Fruit fly (Drosophila melanogaster): ENCODE measurements around the gene Nmdmc.
A peak's percentile ranks its signal among the peaks of the same experiment; 100 is the strongest.

The Nmdmc gene

DNA sequence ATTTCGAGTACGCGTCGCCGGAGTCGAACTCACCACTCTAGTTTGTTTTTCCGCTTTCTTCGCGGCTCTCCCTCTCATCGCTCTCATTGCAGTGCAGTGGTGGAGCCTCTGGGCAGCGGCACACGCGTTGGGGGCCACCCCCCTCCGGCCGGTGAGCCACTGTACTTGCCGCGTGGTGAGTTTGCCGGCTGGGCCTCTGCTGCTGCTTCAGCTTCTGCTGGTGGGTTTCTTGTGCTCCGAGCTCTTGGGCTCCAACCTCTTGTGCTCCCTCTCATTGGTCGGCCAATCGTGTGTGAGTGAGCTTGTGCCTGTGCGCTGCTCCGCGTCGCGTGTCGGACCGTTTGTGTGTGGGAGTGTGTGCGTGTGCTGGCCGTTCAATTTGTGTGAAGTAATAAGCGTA lies 2.7 kb upstream of the Nmdmc start:
- TF ChIP-seq GATAd (GFP tag; optimal IDR thresholded peaks at IDR 0.05) (no peak), CG32264 (GFP tag; optimal IDR thresholded peaks at IDR 0.05) (no peak), jim (GFP tag; optimal IDR thresholded peaks at IDR 0.05) (peak; percentile 81), dmrt93B (GFP tag; optimal IDR thresholded peaks at IDR 0.05) (no peak), psq (GFP tag; optimal IDR thresholded peaks at IDR 0.05) (peak; percentile 69), Myc (optimal IDR thresholded peaks at IDR 0.05) (peak; percentile 59), fru (GFP tag; optimal IDR thresholded peaks at IDR 0.05) (peak; percentile 87), Mio (GFP tag; optimal IDR thresholded peaks at IDR 0.05) (no peak), sv (GFP tag; optimal IDR thresholded peaks at IDR 0.05) (peak; percentile 37), Jra (GFP tag; optimal IDR thresholded peaks at IDR 0.05) (peak; percentile 82), pan (optimal IDR thresholded peaks at IDR 0.05) (no peak), rgr (GFP tag; optimal IDR thresholded peaks at IDR 0.05) (peak; percentile 79), ey (GFP tag; optimal IDR thresholded peaks at IDR 0.05) (peak; percentile 70), brk (GFP tag; optimal IDR thresholded peaks at IDR 0.05) (no peak), h (GFP tag; optimal IDR thresholded peaks at IDR 0.05) (peak; percentile 96), br (GFP tag; optimal IDR thresholded peaks at IDR 0.05) (peak; percentile 75), OdsH (GFP tag; optimal IDR thresholded peaks at IDR 0.05) (peak; percentile 65), Hr83 (GFP tag; optimal IDR thresholded peaks at IDR 0.05; ENCODE audit: poor library complexity, severe bottlenecking) (peak; percentile 85), Rel (GFP tag; optimal IDR thresholded peaks at IDR 0.05) (no peak), Rel (tag; optimal IDR thresholded peaks at IDR 0.05) (no peak), tai (GFP tag; optimal IDR thresholded peaks at IDR 0.05) (no peak), Abd-B (GFP tag; optimal IDR thresholded peaks at IDR 0.05) (no peak), HLH106 (tag; optimal IDR thresholded peaks at IDR 0.05) (peak; percentile 56), Dif (GFP tag; optimal IDR thresholded peaks at IDR 0.05; ENCODE audit: partially characterized antibody) (peak; percentile 95), CG9705 (GFP tag; optimal IDR thresholded peaks at IDR 0.05) (no peak), dl (GFP tag; optimal IDR thresholded peaks at IDR 0.05; ENCODE audit: insufficient read depth in 1 of 2, partially characterized antibody in 2 of 2) (peak; percentile 53 to 90), dsf (GFP tag; optimal IDR thresholded peaks at IDR 0.05; ENCODE audit: borderline replicate concordance) (no peak), CrebA (GFP tag; optimal IDR thresholded peaks at IDR 0.05; ENCODE audit: borderline replicate concordance) (no peak), N (GFP tag; optimal IDR thresholded peaks at IDR 0.05) (no peak), foxo (GFP tag; optimal IDR thresholded peaks at IDR 0.05) (peak; percentile 10 to 77), Hnf4 (GFP tag; optimal IDR thresholded peaks at IDR 0.05) (peak; percentile 67), woc (GFP tag; optimal IDR thresholded peaks at IDR 0.05) (peak; percentile 71), Hr78 (GFP tag; optimal IDR thresholded peaks at IDR 0.05) (no peak), Vsx2 (GFP tag; optimal IDR thresholded peaks at IDR 0.05; ENCODE audit: partially characterized antibody) (no peak), sage (GFP tag; optimal IDR thresholded peaks at IDR 0.05) (no peak), usp (GFP tag; optimal IDR thresholded peaks at IDR 0.05) (no peak), lola (GFP tag; optimal IDR thresholded peaks at IDR 0.05) (no peak), Sp1 (GFP tag; optimal IDR thresholded peaks at IDR 0.05) (peak; percentile 72), Dfd (GFP tag; optimal IDR thresholded peaks at IDR 0.05) (no peak)

dm6 chr3R:9051937-9052680 lies 1.8 kb upstream of the Nmdmc start, which contains the start of gene Kdm2:
Gene Kdm2 (plus strand): TSS chr3R:9052495.
- TF ChIP-seq brk (GFP tag; optimal IDR thresholded peaks at IDR 0.05) = peak; percentile 14
- peak; percentile 17 for TF ChIP-seq Hnf4 (GFP tag; optimal IDR thresholded peaks at IDR 0.05)
- peak; percentile 42 for TF ChIP-seq rgr (GFP tag; optimal IDR thresholded peaks at IDR 0.05)
- peak; percentile 62 for TF ChIP-seq Dif (GFP tag; optimal IDR thresholded peaks at IDR 0.05; ENCODE audit: partially characterized antibody)
- TF ChIP-seq Dfd (GFP tag; optimal IDR thresholded peaks at IDR 0.05) = no peak
- no peak for TF ChIP-seq usp (GFP tag; optimal IDR thresholded peaks at IDR 0.05)
- TF ChIP-seq lola (GFP tag; optimal IDR thresholded peaks at IDR 0.05) = no peak
- TF ChIP-seq dl (GFP tag; optimal IDR thresholded peaks at IDR 0.05; ENCODE audit: insufficient read depth in 1 of 2, partially characterized antibody in 2 of 2) = peak in 1 of 2 experiments; percentile 1
- TF ChIP-seq Sp1 (GFP tag; optimal IDR thresholded peaks at IDR 0.05) = peak; percentile 38

Data from whole organism, wandering third instar larva.